Fruit fly (Drosophila melanogaster): ENCODE measurements around the gene CG44574.

DNA sequence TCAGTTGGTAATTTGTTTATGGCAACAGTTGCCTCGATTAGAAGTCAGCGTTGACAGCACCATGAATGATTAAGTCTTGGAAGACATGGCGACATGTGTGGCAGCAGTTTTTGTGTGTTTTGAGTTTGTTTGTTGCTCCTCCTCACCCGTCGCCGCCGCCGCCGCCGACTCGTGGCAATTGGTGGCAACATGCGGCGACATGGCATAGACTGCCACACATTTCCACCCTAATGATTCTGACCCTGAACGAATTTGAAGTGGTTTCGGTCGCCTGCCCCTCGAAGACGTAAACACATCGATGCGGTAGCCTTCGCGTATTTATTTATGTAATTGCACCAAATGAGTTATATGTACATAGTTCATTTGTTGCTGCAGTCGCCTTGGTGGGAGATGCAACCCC lies 19.4 kb downstream of the CG44574 start:
- TF ChIP-seq D1 (tag; optimal IDR thresholded peaks at IDR 0.05) (no peak), gl (tag; optimal IDR thresholded peaks at IDR 0.05) (no peak), CG4496 (GFP tag; IDR thresholded peaks at IDR 0.05) (no peak), Pif1A (GFP tag; optimal IDR thresholded peaks at IDR 0.05) (no peak), CG8301 (tag; optimal IDR thresholded peaks at IDR 0.05) (no peak), CG32121 (GFP tag; IDR thresholded peaks at IDR 0.05) (no peak), CG17806 (tag; optimal IDR thresholded peaks at IDR 0.05) (no peak), Ets98B (GFP tag; IDR thresholded peaks at IDR 0.05) (no peak)

Measured in whole organism, pupa.